Fruit fly (Drosophila melanogaster): ENCODE data around the gene Alg1.

Gene Alg1

dm6 chr3R:17787780-17788179, 23.2 kb downstream of the Alg1 start:
- TF ChIP-seq eg (GFP tag; IDR thresholded peaks at IDR 0.05) = peak; percentile 38; the same call in 1 of the 3 replicates
- peak; percentile 45 for TF ChIP-seq CG32006 (GFP tag; optimal IDR thresholded peaks at IDR 0.05)
- peak; percentile 45 for TF ChIP-seq Eip78C (GFP tag)
- 0 out of 3 replicates have a peak, but pooled peaks have one; percentile 34 for TF ChIP-seq CG8119 (GFP tag; IDR thresholded peaks at IDR 0.05)
- TF ChIP-seq CG16779 (tag; optimal IDR thresholded peaks at IDR 0.05) = no peak
- peak; percentile 13 for TF ChIP-seq CG6276 (GFP tag; optimal IDR thresholded peaks at IDR 0.05)
- TF ChIP-seq CG31627 (GFP tag; optimal IDR thresholded peaks at IDR 0.05) = no peak
- peak; percentile 50; the same call in 1 of the 2 replicates for TF ChIP-seq CG15336 (GFP tag; IDR thresholded peaks at IDR 0.05)

dm6 chr3R:17784189-17784588, 26.7 kb downstream of the Alg1 start:
- no peak for TF ChIP-seq esn (GFP tag; optimal IDR thresholded peaks at IDR 0.05)
- TF ChIP-seq eg (GFP tag; IDR thresholded peaks at IDR 0.05) = peak; percentile 56; the same call in 2 of the 3 replicates
- no peak for TF ChIP-seq cyc (GFP tag; optimal IDR thresholded peaks at IDR 0.05)
- TF ChIP-seq CG34406 (GFP tag; optimal IDR thresholded peaks at IDR 0.05) = no peak
- no peak for TF ChIP-seq Sox14 (GFP tag; optimal IDR thresholded peaks at IDR 0.05)
- peak; percentile 39 for TF ChIP-seq CG32006 (GFP tag; optimal IDR thresholded peaks at IDR 0.05)
- peak; percentile 28 for TF ChIP-seq Hr4 (GFP tag; optimal IDR thresholded peaks at IDR 0.05)
- TF ChIP-seq CG15336 (GFP tag; IDR thresholded peaks at IDR 0.05) = peak; percentile 37; the same call in 1 of the 2 replicates
- TF ChIP-seq CG8119 (GFP tag; IDR thresholded peaks at IDR 0.05) = 0 out of 3 replicates have a peak, but pooled peaks have one; percentile 19
- peak; percentile 52 for TF ChIP-seq Eip78C (GFP tag)
- no peak for TF ChIP-seq Met (GFP tag; optimal IDR thresholded peaks at IDR 0.05)

dm6 chr3R:17783144-17783543, 27.8 kb downstream of the Alg1 start:
- TF ChIP-seq Sox15 (GFP tag; optimal IDR thresholded peaks at IDR 0.05) (no peak), Eip75B (GFP tag; optimal IDR thresholded peaks at IDR 0.05) (no peak), fkh (GFP tag; optimal IDR thresholded peaks at IDR 0.05) (no peak), CG9139 (GFP tag; optimal IDR thresholded peaks at IDR 0.05) (no peak), Hr38 (GFP tag; optimal IDR thresholded peaks at IDR 0.05) (no peak), spab (GFP tag; optimal IDR thresholded peaks at IDR 0.05) (no peak), CG15336 (GFP tag; IDR thresholded peaks at IDR 0.05) (peak; percentile 43; the same call in 1 of the 2 replicates)

dm6 chr3R:17781371-17781770, 29.6 kb downstream of the Alg1 start:
- TF ChIP-seq Hr39 (GFP tag; optimal IDR thresholded peaks at IDR 0.05) = peak; percentile 37
- peak; percentile 34 for TF ChIP-seq CG6792 (GFP tag; optimal IDR thresholded peaks at IDR 0.05)
- TF ChIP-seq Met (GFP tag; optimal IDR thresholded peaks at IDR 0.05) = no peak
- no peak for TF ChIP-seq CG1621 (tag; optimal IDR thresholded peaks at IDR 0.05)
- TF ChIP-seq CG6163 (GFP tag; IDR thresholded peaks at IDR 0.05) = peak; percentile 82
- TF ChIP-seq CG11294 (GFP tag; IDR thresholded peaks at IDR 0.05) = peak; percentile 70
- no peak for TF ChIP-seq Smox (GFP tag; optimal IDR thresholded peaks at IDR 0.05)
- no peak for TF ChIP-seq CG6854 (GFP tag; optimal IDR thresholded peaks at IDR 0.05)
- peak; percentile 61 for TF ChIP-seq svp (GFP tag)
- TF ChIP-seq CG10631 (GFP tag; optimal IDR thresholded peaks at IDR 0.05) = peak; percentile 56
- peak; percentile 60 for TF ChIP-seq Eip75B (GFP tag; optimal IDR thresholded peaks at IDR 0.05)
- no peak for TF ChIP-seq Hr38 (GFP tag; optimal IDR thresholded peaks at IDR 0.05)
- peak; percentile 90 for TF ChIP-seq eg (GFP tag; IDR thresholded peaks at IDR 0.05)
- TF ChIP-seq dac (GFP tag; optimal IDR thresholded peaks at IDR 0.05) = no peak
- TF ChIP-seq acj6 (GFP tag; optimal IDR thresholded peaks at IDR 0.05) = peak; percentile 41
- peak; percentile 16 for TF ChIP-seq lz (GFP tag; optimal IDR thresholded peaks at IDR 0.05)
- TF ChIP-seq fd85E (GFP tag; optimal IDR thresholded peaks at IDR 0.05) = no peak
- TF ChIP-seq Blimp-1 (GFP tag; optimal IDR thresholded peaks at IDR 0.05) = no peak
- TF ChIP-seq dsx (GFP tag; optimal IDR thresholded peaks at IDR 0.05; ENCODE audit: poor library complexity, severe bottlenecking) = peak; percentile 24
- peak; percentile 31 for TF ChIP-seq CG10669 (GFP tag; optimal IDR thresholded peaks at IDR 0.05)
- peak; percentile 35 for TF ChIP-seq CG8319 (GFP tag; optimal IDR thresholded peaks at IDR 0.05)
- no peak for TF ChIP-seq Sox102F (GFP tag; optimal IDR thresholded peaks at IDR 0.05)
- peak; percentile 29 for TF ChIP-seq fkh (GFP tag; optimal IDR thresholded peaks at IDR 0.05)
- no peak for TF ChIP-seq CG7368 (GFP tag; optimal IDR thresholded peaks at IDR 0.05)
- TF ChIP-seq Sox15 (GFP tag; optimal IDR thresholded peaks at IDR 0.05) = no peak
- peak; percentile 82 for TF ChIP-seq Gug (GFP tag; IDR thresholded peaks at IDR 0.05)
- TF ChIP-seq Ets21C (GFP tag; optimal IDR thresholded peaks at IDR 0.05) = no peak
- TF ChIP-seq CG9139 (GFP tag; optimal IDR thresholded peaks at IDR 0.05) = no peak
- TF ChIP-seq Ets96B (tag; optimal IDR thresholded peaks at IDR 0.05) = peak; percentile 41
- TF ChIP-seq CG3032 (tag; optimal IDR thresholded peaks at IDR 0.05) = peak; percentile 60
- peak; percentile 75 for TF ChIP-seq CG6276 (GFP tag; optimal IDR thresholded peaks at IDR 0.05)
- peak; percentile 22 for TF ChIP-seq CG31627 (GFP tag; optimal IDR thresholded peaks at IDR 0.05)
- TF ChIP-seq Eip78C (GFP tag) = peak; percentile 90
- TF ChIP-seq CG8632 (GFP tag; optimal IDR thresholded peaks at IDR 0.05) = no peak
- TF ChIP-seq Eip93F (GFP tag; optimal IDR thresholded peaks at IDR 0.05) = no peak
